Worm (Caenorhabditis elegans) whole organism, young adult: ENCODE results near the gene T28F12.1.

Experiments used
- C17E4.6 ChIP-seq: fragments of 200-800 bp; sonication (Bioruptor generic); IDR thresholded peaks from 2 replicates; pipeline ENCODE4 v1.3.6; 2022; ENCODE audit warnings: missing genetic modification reagents, missing genetic modification characterization, missing compliant biosample characterization
- F57C9.4 ChIP-seq: sonication (generic microtip); optimal IDR thresholded peaks from 2 replicates; lab custom pipeline; 2017; ENCODE audit warnings: mild to moderate bottlenecking, missing genetic modification characterization, missing compliant biosample characterization
- Y95B8A.8 ChIP-seq: fragments of 200-800 bp; sonication (Bioruptor generic); IDR thresholded peaks from 2 replicates; pipeline ENCODE4 v1.3.6; 2022; ENCODE audit warnings: missing genetic modification reagents, missing genetic modification characterization, missing compliant biosample characterization
- akir-1 ChIP-seq: fragments of 200-800 bp; sonication (Bioruptor generic); optimal IDR thresholded peaks from 2 replicates; lab custom pipeline; 2018; ENCODE audit warnings: mild to moderate bottlenecking, missing genetic modification characterization, moderate library complexity, missing compliant biosample characterization
- ceh-27 ChIP-seq: fragments of 200-800 bp; sonication (Bioruptor generic); optimal IDR thresholded peaks from 2 replicates; lab custom pipeline; 2018; ENCODE audit warnings: mild to moderate bottlenecking, missing genetic modification characterization, moderate library complexity, missing compliant biosample characterization
- ceh-58 ChIP-seq: fragments of 200-800 bp; sonication (Bioruptor generic); IDR thresholded peaks from 2 replicates; pipeline ENCODE4 v1.3.6; 2022; ENCODE audit warnings: missing genetic modification characterization, missing compliant biosample characterization
- egl-18 ChIP-seq: fragments of 200-800 bp; sonication (Bioruptor generic); IDR thresholded peaks from 2 replicates; pipeline ENCODE4 v1.3.6; 2022; ENCODE audit warnings: missing genetic modification reagents, missing genetic modification characterization, missing compliant biosample characterization
- him-1 ChIP-seq: sonication (generic microtip); optimal IDR thresholded peaks from 2 replicates; lab custom pipeline; 2016; ENCODE audit warnings: missing genotype, missing genetic modification reagents, missing genetic modification characterization, missing compliant biosample characterization
- nhr-80 ChIP-seq: sonication (generic microtip); optimal IDR thresholded peaks from 2 replicates; lab custom pipeline; 2016; ENCODE audit warnings: missing genetic modification characterization, missing compliant biosample characterization
- sptf-2 ChIP-seq: fragments of 200-800 bp; sonication (Bioruptor generic); optimal IDR thresholded peaks from 2 replicates; lab custom pipeline; 2018; ENCODE audit warnings: mild to moderate bottlenecking, missing genetic modification characterization, missing compliant biosample characterization
- tbx-9 ChIP-seq: sonication (generic microtip); optimal IDR thresholded peaks from 2 replicates; lab custom pipeline; 2016; ENCODE audit warnings: borderline replicate concordance, missing genetic modification characterization, inconsistent platforms, missing compliant biosample characterization
- tlf-1 ChIP-seq: fragments of 200-800 bp; sonication (Bioruptor generic); optimal IDR thresholded peaks from 2 replicates; lab custom pipeline; 2018; ENCODE audit warnings: mild to moderate bottlenecking, missing genetic modification characterization, missing compliant biosample characterization

ce11 chrV:4549191-4549590 is 36.4 kb downstream of the T28F12.1 start, which contains the start of gene sos-1:
- TF ChIP-seq him-1 (no peak), ceh-58 (GFP tag; lab: Robert Waterston, UW) (no peak), tbx-9 (tag; lab: Kevin White, UChicago) (no peak), tlf-1 (GFP tag; lab: Kevin White, UChicago) (no peak), Y95B8A.8 (GFP tag; lab: Robert Waterston, UW) (no peak), F57C9.4 (tag; lab: Kevin White, UChicago) (no peak), egl-18 (GFP tag; lab: Robert Waterston, UW) (no peak), akir-1 (no peak), C17E4.6 (no peak), nhr-80 (tag; lab: Kevin White, UChicago) (no peak), ceh-27 (GFP tag; lab: Kevin White, UChicago) (no peak), sptf-2 (no peak)
